Fruit fly (Drosophila melanogaster): ENCODE data around the gene Xport-A.
A peak's percentile ranks its signal among the peaks of the same experiment; 100 is the strongest.

Gene Xport-A

DNA sequence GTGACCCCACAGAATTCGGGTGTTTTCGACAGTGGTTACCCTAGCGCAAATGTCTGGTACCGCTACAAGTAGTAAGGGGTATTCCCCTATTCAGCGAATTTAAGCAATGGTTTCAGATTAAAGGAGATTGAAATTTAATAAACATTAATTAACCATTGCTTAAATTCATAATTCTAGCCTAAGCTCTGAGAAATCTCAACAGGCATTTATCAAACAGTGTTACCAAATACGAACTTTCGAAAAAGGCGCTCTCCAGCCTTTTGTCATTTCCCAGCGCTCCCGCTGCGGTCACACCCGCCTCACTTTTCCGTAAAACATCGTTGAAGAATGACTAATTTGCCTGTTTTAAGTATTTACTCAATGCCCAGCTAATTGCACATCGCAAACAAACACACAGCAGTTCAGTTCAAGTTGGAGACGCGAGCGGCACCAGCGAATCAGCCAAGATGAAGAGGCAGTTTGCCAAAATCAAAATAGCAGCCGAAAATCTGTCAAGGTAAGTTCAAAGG is 10.3 kb downstream of the Xport-A start, which contains the start of the genes Surf6 and RhoGAP92B:
Gene Surf6, minus strand, starts transcription at position 4 of the 509 bp plus-strand sequence.
Gene RhoGAP92B, plus strand, starts transcription at position 300 of the 509 bp plus-strand sequence.
- TF ChIP-seq CG14655 (GFP tag; optimal IDR thresholded peaks at IDR 0.05) (no peak), CG32121 (GFP tag; IDR thresholded peaks at IDR 0.05) (peak; percentile 68), Pif1B (GFP tag; optimal IDR thresholded peaks at IDR 0.05) (peak; percentile 30), CG4496 (GFP tag; IDR thresholded peaks at IDR 0.05) (peak; percentile 29; the same call in 1 of the 3 replicates), CG8301 (tag; optimal IDR thresholded peaks at IDR 0.05) (no peak), EcR (GFP tag; optimal IDR thresholded peaks at IDR 0.05) (peak; percentile 68), gl (tag; optimal IDR thresholded peaks at IDR 0.05) (no peak), CG12605 (GFP tag; IDR thresholded peaks at IDR 0.05) (peak; percentile 56; the same call in 1 of the 2 replicates), Snoo (tag; optimal IDR thresholded peaks at IDR 0.05) (peak; percentile 40), CG15710 (tag; optimal IDR thresholded peaks at IDR 0.05) (peak; percentile 43), CG9948 (tag; optimal IDR thresholded peaks at IDR 0.05) (no peak), CG8159 (tag; optimal IDR thresholded peaks at IDR 0.05) (peak; percentile 14), rn (GFP tag; IDR thresholded peaks at IDR 0.05) (no peak), CG17806 (tag; optimal IDR thresholded peaks at IDR 0.05) (peak; percentile 12), fd96Ca (GFP tag; IDR thresholded peaks at IDR 0.05) (peak; percentile 40; the same call in 1 of the 3 replicates), CG34367 (tag; optimal IDR thresholded peaks at IDR 0.05) (peak; percentile 44)

DNA sequence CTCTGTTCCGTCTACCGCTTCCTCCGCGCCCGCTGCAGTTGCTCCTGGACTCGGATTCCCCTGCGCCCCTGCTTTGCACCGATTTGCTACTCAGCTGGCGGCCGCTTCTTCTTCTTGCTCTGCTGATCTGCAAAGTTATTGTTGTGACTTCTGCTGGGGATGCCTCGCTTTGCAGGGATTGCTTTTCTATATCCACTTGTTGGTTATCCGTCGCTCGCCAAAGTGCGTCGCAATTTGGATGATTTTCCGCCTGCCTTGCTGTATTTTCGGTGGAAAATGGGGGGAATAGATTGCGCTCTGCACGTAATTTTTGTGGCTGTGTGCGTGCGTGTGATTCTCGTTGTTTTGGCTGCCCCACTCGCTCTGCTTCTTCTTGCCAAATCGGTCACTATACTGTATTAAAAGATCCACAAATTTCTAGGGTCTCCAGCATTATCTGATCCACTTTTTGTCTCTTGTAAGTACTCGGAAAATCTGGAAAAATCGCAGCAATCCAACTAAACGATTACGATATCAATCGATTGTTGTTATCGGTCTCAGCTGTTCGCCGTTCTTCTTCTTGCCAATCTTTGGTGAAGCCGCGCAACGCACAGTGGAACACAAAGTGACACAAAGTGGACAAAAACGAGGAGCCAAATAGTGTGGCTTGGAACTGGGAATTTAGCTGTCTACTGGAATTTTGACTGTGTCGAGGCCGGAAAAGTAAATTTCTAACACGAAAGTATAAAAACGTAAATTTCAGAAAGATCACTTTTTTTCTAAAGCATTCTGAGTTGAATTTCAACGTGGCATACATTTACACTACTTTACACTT is 12.1 kb downstream of the Xport-A start, which contains the start of gene ClpX:
Gene ClpX, minus strand, starts transcription at position 764 of the 814 bp plus-strand sequence.
- TF ChIP-seq Pif1B (GFP tag; optimal IDR thresholded peaks at IDR 0.05) = no peak
- TF ChIP-seq CG12605 (GFP tag; IDR thresholded peaks at IDR 0.05) = no peak
- TF ChIP-seq rn (GFP tag; IDR thresholded peaks at IDR 0.05) = no peak
- peak; percentile 26; the same call in 1 of the 3 replicates for TF ChIP-seq CG4496 (GFP tag; IDR thresholded peaks at IDR 0.05)

dm6 chr3R:19902328-19902727 is 12.9 kb downstream of the Xport-A start:
- 0 out of 3 replicates have a peak, but pooled peaks have one; percentile 5 for TF ChIP-seq fd96Ca (GFP tag; IDR thresholded peaks at IDR 0.05)
- no peak for TF ChIP-seq CG17806 (tag; optimal IDR thresholded peaks at IDR 0.05)

DNA sequence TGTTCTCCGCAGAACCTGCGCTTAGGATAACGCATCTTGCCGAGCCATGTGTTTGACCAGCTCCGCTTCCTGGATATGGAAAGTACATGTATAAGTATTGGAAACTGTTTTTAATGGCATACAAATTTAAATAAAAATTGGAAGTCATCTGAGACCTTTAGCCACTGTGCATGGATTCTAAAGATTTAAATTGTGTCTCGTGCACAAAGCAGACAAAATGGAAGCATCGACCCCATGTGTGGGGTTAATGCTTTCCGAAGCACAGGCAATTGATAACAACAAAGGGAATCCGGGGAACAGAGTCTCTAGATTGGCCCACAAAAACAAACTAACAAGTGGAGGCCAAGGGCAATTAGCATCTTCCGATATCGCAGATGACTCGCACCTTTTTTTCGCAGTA is 13.5 kb downstream of the Xport-A start:
- no peak for TF ChIP-seq CG8301 (tag; optimal IDR thresholded peaks at IDR 0.05)
- TF ChIP-seq CG12605 (GFP tag; IDR thresholded peaks at IDR 0.05) = no peak
- no peak for TF ChIP-seq CG15710 (tag; optimal IDR thresholded peaks at IDR 0.05)
- no peak for TF ChIP-seq CG14655 (GFP tag; optimal IDR thresholded peaks at IDR 0.05)

- TF ChIP-seq gl (tag; optimal IDR thresholded peaks at IDR 0.05) (no peak), CG10348 (GFP tag; IDR thresholded peaks at IDR 0.05) (no peak), fd96Ca (GFP tag; IDR thresholded peaks at IDR 0.05) (no peak), CG17806 (tag; optimal IDR thresholded peaks at IDR 0.05) (no peak), CG15710 (tag; optimal IDR thresholded peaks at IDR 0.05) (no peak), rn (GFP tag; IDR thresholded peaks at IDR 0.05) (no peak), Ets98B (GFP tag; IDR thresholded peaks at IDR 0.05) (no peak), CG8159 (tag; optimal IDR thresholded peaks at IDR 0.05) (no peak), EcR (GFP tag; optimal IDR thresholded peaks at IDR 0.05) (no peak), CG32121 (GFP tag; IDR thresholded peaks at IDR 0.05) (no peak), CG9948 (tag; optimal IDR thresholded peaks at IDR 0.05) (no peak), Snoo (tag; optimal IDR thresholded peaks at IDR 0.05) (no peak), CG13204 (GFP tag; optimal IDR thresholded peaks at IDR 0.05) (no peak), CG14655 (GFP tag; optimal IDR thresholded peaks at IDR 0.05) (no peak), D1 (tag; optimal IDR thresholded peaks at IDR 0.05) (no peak), Pif1A (GFP tag; optimal IDR thresholded peaks at IDR 0.05) (no peak)
These were observed 19.9 kb downstream of the Xport-A start for dm6 chr3R:19895305-19895704.

dm6 chr3R:19892046-19892445 is 23.2 kb downstream of the Xport-A start:
- no peak for TF ChIP-seq D1 (tag; optimal IDR thresholded peaks at IDR 0.05)
- TF ChIP-seq Ets98B (GFP tag; IDR thresholded peaks at IDR 0.05) = peak; percentile 44; the same call in 1 of the 2 replicates
- TF ChIP-seq fd96Ca (GFP tag; IDR thresholded peaks at IDR 0.05) = peak; percentile 63
- peak; percentile 75 for TF ChIP-seq CG4496 (GFP tag; IDR thresholded peaks at IDR 0.05)

- TF ChIP-seq Ets98B (GFP tag; IDR thresholded peaks at IDR 0.05) (no peak), Snoo (tag; optimal IDR thresholded peaks at IDR 0.05) (no peak), CG32121 (GFP tag; IDR thresholded peaks at IDR 0.05) (0 out of 2 replicates have a peak, but pooled peaks have one; percentile 9), gl (tag; optimal IDR thresholded peaks at IDR 0.05) (no peak), CG14655 (GFP tag; optimal IDR thresholded peaks at IDR 0.05) (no peak), CG12605 (GFP tag; IDR thresholded peaks at IDR 0.05) (no peak), rn (GFP tag; IDR thresholded peaks at IDR 0.05) (no peak), Pif1A (GFP tag; optimal IDR thresholded peaks at IDR 0.05) (no peak), CG15710 (tag; optimal IDR thresholded peaks at IDR 0.05) (no peak), fd96Ca (GFP tag; IDR thresholded peaks at IDR 0.05) (0 out of 3 replicates have a peak, but pooled peaks have one; percentile 48), CG9948 (tag; optimal IDR thresholded peaks at IDR 0.05) (no peak), CG10348 (GFP tag; IDR thresholded peaks at IDR 0.05) (no peak)
These were observed 23.8 kb downstream of the Xport-A start for dm6 chr3R:19891363-19891762.

Data from whole organism, pupa.